Worm (Caenorhabditis elegans): ENCODE data around the gene E02C12.9.
A peak's percentile ranks its signal among the peaks of the same experiment; 100 is the strongest.

E02C12.9 gene

ce11 chrV:9375378-9375777, at the start of gene E02C12.9:
TSS of gene E02C12.9 (minus strand) at chrV:9375478.
- TF ChIP-seq sma-9 (GFP tag; optimal IDR thresholded peaks at IDR 0.05) (no peak), sma-9 (tag; optimal IDR thresholded peaks at IDR 0.05) (no peak), alr-1 (tag; optimal IDR thresholded peaks at IDR 0.05) (no peak), lin-39 (tag; optimal IDR thresholded peaks at IDR 0.05) (no peak), nhr-6 (tag; optimal IDR thresholded peaks at IDR 0.05) (no peak), sma-3 (GFP tag; optimal IDR thresholded peaks at IDR 0.05) (no peak), ceh-82 (tag; optimal IDR thresholded peaks at IDR 0.05) (no peak), lin-13 (GFP tag; optimal IDR thresholded peaks at IDR 0.05) (no peak), nhr-237 (tag; optimal IDR thresholded peaks at IDR 0.05) (no peak)

- TF ChIP-seq sma-9 (GFP tag; optimal IDR thresholded peaks at IDR 0.05) (peak; percentile 42), sma-9 (tag; optimal IDR thresholded peaks at IDR 0.05) (no peak), ztf-1 (GFP tag; conservative IDR thresholded peaks at IDR 0.05) (no peak), C34F6.9 (tag; optimal IDR thresholded peaks at IDR 0.05) (peak; percentile 8), ZK546.5 (tag; optimal IDR thresholded peaks at IDR 0.05) (no peak), crh-2 (tag; optimal IDR thresholded peaks at IDR 0.05) (peak; percentile 20), sem-4 (tag; optimal IDR thresholded peaks at IDR 0.05) (peak; percentile 10), nhr-21 (tag; optimal IDR thresholded peaks at IDR 0.05) (peak; percentile 0), peb-1 (tag; optimal IDR thresholded peaks at IDR 0.05) (no peak), nhr-11 (tag; optimal IDR thresholded peaks at IDR 0.05) (no peak), nhr-25 (tag; optimal IDR thresholded peaks at IDR 0.05) (peak; percentile 5), egl-27 (tag; optimal IDR thresholded peaks at IDR 0.05) (no peak), F13H6.1 (tag; optimal IDR thresholded peaks at IDR 0.05) (peak; percentile 54), skn-1 (tag; optimal IDR thresholded peaks at IDR 0.05) (no peak), lsy-2 (tag; optimal IDR thresholded peaks at IDR 0.05) (peak in 1 of 2 experiments; percentile 21), fos-1 (tag; optimal IDR thresholded peaks at IDR 0.05) (peak; percentile 71), lin-13 (GFP tag; optimal IDR thresholded peaks at IDR 0.05) (peak; percentile 12), sma-3 (GFP tag; optimal IDR thresholded peaks at IDR 0.05) (no peak), nhr-129 (tag; optimal IDR thresholded peaks at IDR 0.05) (peak; percentile 25), mdl-1 (tag; optimal IDR thresholded peaks at IDR 0.05) (peak in 1 of 2 experiments; percentile 15), gmeb-1 (tag; optimal IDR thresholded peaks at IDR 0.05) (peak; percentile 17)
These were observed 49.2 kb upstream of the E02C12.9 start for ce11 chrV:9424514-9424913.

DNA sequence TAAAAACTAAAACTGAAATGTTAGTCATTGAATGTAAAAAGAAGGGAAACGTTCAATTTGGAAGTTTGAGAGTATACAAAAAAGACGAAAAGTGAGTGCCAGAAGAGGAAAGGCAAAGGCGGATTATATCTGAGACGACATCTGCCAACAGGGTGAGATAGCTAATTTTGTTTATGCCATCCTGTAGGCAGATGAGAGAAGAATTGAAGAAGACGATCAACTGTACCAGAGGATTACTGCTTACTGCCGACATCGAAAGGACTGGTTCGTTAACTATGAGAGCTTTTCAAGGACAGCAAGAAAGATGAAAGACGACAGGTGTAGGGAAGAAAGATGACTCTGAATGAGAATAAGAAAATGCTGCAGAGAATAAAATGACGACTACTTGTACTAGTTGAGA, 48.3 kb upstream of the E02C12.9 start:
- TF ChIP-seq nhr-129 (tag; optimal IDR thresholded peaks at IDR 0.05) (peak; percentile 30), nhr-25 (tag; optimal IDR thresholded peaks at IDR 0.05) (peak; percentile 49), C34F6.9 (tag; optimal IDR thresholded peaks at IDR 0.05) (no peak)

DNA sequence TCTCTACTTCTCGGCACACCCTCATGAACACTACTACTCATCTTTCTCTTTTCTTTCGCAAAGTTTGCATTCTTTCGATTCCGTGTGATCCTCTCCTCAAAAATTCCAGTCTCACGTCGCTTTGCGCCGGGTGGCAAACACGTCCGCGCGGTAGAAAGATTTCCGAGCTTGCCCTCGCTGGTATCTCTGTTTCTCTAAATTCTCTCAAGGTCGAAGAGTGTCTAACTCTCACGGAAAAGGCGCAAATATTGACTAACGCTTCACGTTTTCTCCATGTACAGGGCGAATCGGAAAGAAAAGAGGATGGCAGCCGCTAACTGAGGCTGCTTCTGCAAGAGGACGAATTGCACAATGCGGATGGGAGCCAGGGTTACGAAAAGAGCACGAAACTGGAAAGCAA, 47.5 kb upstream of the E02C12.9 start:
- peak; percentile 0 for TF ChIP-seq nhr-129 (tag; optimal IDR thresholded peaks at IDR 0.05)
- TF ChIP-seq F13H6.1 (tag; optimal IDR thresholded peaks at IDR 0.05), result peak; percentile 62
- no peak for TF ChIP-seq nhr-21 (tag; optimal IDR thresholded peaks at IDR 0.05)

ce11 chrV:9416624-9417023, 41.3 kb upstream of the E02C12.9 start, which contains the start of gene F36D4.1:
TSS of gene F36D4.1 (plus strand) at chrV:9416924.
- TF ChIP-seq mdl-1 (tag; optimal IDR thresholded peaks at IDR 0.05), result no peak
- TF ChIP-seq lin-39 (tag; optimal IDR thresholded peaks at IDR 0.05), result no peak
- no peak for TF ChIP-seq mab-5 (tag; optimal IDR thresholded peaks at IDR 0.05)

ce11 chrV:9414516-9414915, 39.2 kb upstream of the E02C12.9 start, which contains the start of gene F36D4.4:
TSS of gene F36D4.4 (minus strand) at chrV:9414616.
- TF ChIP-seq skn-1 (tag; optimal IDR thresholded peaks at IDR 0.05), result no peak
- no peak for TF ChIP-seq nhr-25 (tag; optimal IDR thresholded peaks at IDR 0.05)
- no peak for TF ChIP-seq mdl-1 (tag; optimal IDR thresholded peaks at IDR 0.05)
- TF ChIP-seq unc-62 (GFP tag; optimal IDR thresholded peaks at IDR 0.05), result no peak
- TF ChIP-seq zag-1 (tag; optimal IDR thresholded peaks at IDR 0.05), result no peak
- TF ChIP-seq nhr-129 (tag; optimal IDR thresholded peaks at IDR 0.05), result no peak

ce11 chrV:9408869-9409268, 33.6 kb upstream of the E02C12.9 start:
- TF ChIP-seq aly-2 (tag; optimal IDR thresholded peaks at IDR 0.05), result no peak
- TF ChIP-seq egl-27 (tag; optimal IDR thresholded peaks at IDR 0.05), result no peak
- TF ChIP-seq mbf-1 (tag; optimal IDR thresholded peaks at IDR 0.05), result no peak
- no peak for TF ChIP-seq ceh-82 (tag; optimal IDR thresholded peaks at IDR 0.05)
- no peak for TF ChIP-seq elt-1 (tag; optimal IDR thresholded peaks at IDR 0.05)
- no peak for TF ChIP-seq fos-1 (tag; optimal IDR thresholded peaks at IDR 0.05)
- TF ChIP-seq nhr-23 (tag; optimal IDR thresholded peaks at IDR 0.05), result no peak
- TF ChIP-seq nhr-21 (tag; optimal IDR thresholded peaks at IDR 0.05), result no peak
- no peak for TF ChIP-seq ztf-1 (GFP tag; conservative IDR thresholded peaks at IDR 0.05)
- no peak for TF ChIP-seq lin-13 (GFP tag; optimal IDR thresholded peaks at IDR 0.05)
- TF ChIP-seq elt-3 (tag; optimal IDR thresholded peaks at IDR 0.05), result no peak
- TF ChIP-seq unc-55 (GFP tag; optimal IDR thresholded peaks at IDR 0.05), result no peak
- TF ChIP-seq Y55F3AM.14 (GFP tag; optimal IDR thresholded peaks at IDR 0.05), result no peak
- no peak for TF ChIP-seq nhr-77 (tag; optimal IDR thresholded peaks at IDR 0.05)

Measured in whole organism, L2 larva.